Fruit fly (Drosophila melanogaster) whole organism, embryonic: ENCODE measurements around the gene bb8.

Experiments used
- Blimp-1 ChIP-seq: fragments of 200-800 bp; sonication (Bioruptor generic); optimal IDR thresholded peaks from 3 replicates; lab custom pipeline; 2018; ENCODE audit warnings: missing biosample characterization, missing genetic modification characterization, mild to moderate bottlenecking, moderate library complexity, missing genetic modification reagents
- CG10267 ChIP-seq: fragments of 200-800 bp; sonication (Bioruptor generic); optimal IDR thresholded peaks from 2 replicates; lab custom pipeline; 2018; ENCODE audit warnings: missing biosample characterization, mild to moderate bottlenecking, missing genetic modification characterization, moderate library complexity
- CG12071 ChIP-seq: fragments of 200-800 bp; sonication (Bioruptor generic); optimal IDR thresholded peaks from 3 replicates; lab custom pipeline; 2018; ENCODE audit warnings: missing biosample characterization, mild to moderate bottlenecking, missing genetic modification characterization
- CG12219 ChIP-seq: fragments of 200-800 bp; sonication (Bioruptor generic); optimal IDR thresholded peaks from 3 replicates; lab custom pipeline; 2018; ENCODE audit warnings: missing biosample characterization, mild to moderate bottlenecking, missing genetic modification characterization
- CG12744 ChIP-seq: fragments of 200-800 bp; sonication (Bioruptor generic); optimal IDR thresholded peaks from 2 replicates; lab custom pipeline; 2016; ENCODE audit warnings: missing biosample characterization, missing genetic modification characterization
- CG17568 ChIP-seq: fragments of 200-800 bp; sonication (Bioruptor generic); optimal IDR thresholded peaks from 2 replicates; lab custom pipeline; 2018; ENCODE audit warnings: missing biosample characterization, mild to moderate bottlenecking, missing genetic modification characterization, moderate library complexity
- CG2199 ChIP-seq: fragments of 200-800 bp; sonication (Bioruptor generic); IDR thresholded peaks from 3 replicates; pipeline ENCODE4 v1.3.6; 2022; ENCODE audit warnings: missing biosample characterization, missing genetic modification characterization
- CG31388 ChIP-seq: fragments of 200-800 bp; sonication (Bioruptor generic); optimal IDR thresholded peaks from 2 replicates; lab custom pipeline; 2016; ENCODE audit warnings: missing biosample characterization, missing genetic modification characterization
- CG3163 ChIP-seq: fragments of 200-800 bp; sonication (Bioruptor generic); optimal IDR thresholded peaks from 3 replicates; lab custom pipeline; 2016; ENCODE audit warnings: missing biosample characterization, missing genetic modification characterization
- CG33557 ChIP-seq: fragments of 200-800 bp; sonication (Bioruptor generic); optimal IDR thresholded peaks from 2 replicates; lab custom pipeline; 2019; ENCODE audit warnings: missing biosample characterization, mild to moderate bottlenecking, missing genetic modification characterization, moderate library complexity
- CG4820 ChIP-seq: fragments of 200-800 bp; sonication (Bioruptor generic); optimal IDR thresholded peaks from 3 replicates; lab custom pipeline; 2016; ENCODE audit warnings: missing biosample characterization, missing genetic modification characterization
- CG5180 ChIP-seq: fragments of 200-800 bp; sonication (Bioruptor generic); optimal IDR thresholded peaks from 3 replicates; lab custom pipeline; 2017; ENCODE audit warnings: missing biosample characterization, missing genetic modification characterization, mild to moderate bottlenecking, moderate library complexity, missing genetic modification reagents
- CG6254 ChIP-seq: fragments of 200-800 bp; sonication (Bioruptor generic); optimal IDR thresholded peaks from 3 replicates; lab custom pipeline; 2017; ENCODE audit warnings: mild to moderate bottlenecking, missing biosample characterization, missing genetic modification reagents, missing genetic modification characterization
- CG6791 ChIP-seq: fragments of 200-800 bp; sonication (Bioruptor generic); IDR thresholded peaks from 3 replicates; pipeline ENCODE4 v1.3.6; 2022; ENCODE audit warnings: missing biosample characterization, missing genetic modification characterization; ENCODE audit not compliant: partially characterized antibody
- CG6813 ChIP-seq: fragments of 200-800 bp; sonication (Bioruptor generic); optimal IDR thresholded peaks from 2 replicates; lab custom pipeline; 2017; ENCODE audit warnings: missing biosample characterization, missing genetic modification characterization, mild to moderate bottlenecking, moderate library complexity, missing genetic modification reagents
- CG8388 ChIP-seq: fragments of 200-800 bp; sonication (Bioruptor generic); optimal IDR thresholded peaks from 2 replicates; lab custom pipeline; 2019; ENCODE audit warnings: missing biosample characterization, mild to moderate bottlenecking, missing genetic modification characterization, moderate library complexity
- CG9876 ChIP-seq: fragments of 200-800 bp; sonication (Bioruptor generic); optimal IDR thresholded peaks from 2 replicates; lab custom pipeline; 2016; ENCODE audit warnings: missing biosample characterization, missing genetic modification characterization
- CrebB ChIP-seq: fragments of 200-800 bp; sonication (Bioruptor generic); optimal IDR thresholded peaks from 3 replicates; lab custom pipeline; 2018; ENCODE audit warnings: missing biosample characterization, mild to moderate bottlenecking, missing genetic modification characterization
- Dfd ChIP-seq, 2 experiments: fragments of >200 bp; optimal IDR thresholded peaks; 2 replicates each; lab custom pipeline; 2017; ENCODE audit warnings: missing biosample characterization in 2 of 2, missing genetic modification characterization in 2 of 2
- Hand ChIP-seq: fragments of 200-800 bp; sonication (Bioruptor generic); optimal IDR thresholded peaks from 2 replicates; lab custom pipeline; 2017; ENCODE audit warnings: mild to moderate bottlenecking, missing biosample characterization, missing genetic modification reagents, missing genetic modification characterization
- Hmr ChIP-seq: fragments of 200-800 bp; sonication (Bioruptor generic); optimal IDR thresholded peaks from 3 replicates; lab custom pipeline; 2017; ENCODE audit warnings: mild to moderate bottlenecking, missing biosample characterization, missing genetic modification reagents, missing genetic modification characterization
- Nf-YC ChIP-seq: fragments of 200-800 bp; optimal IDR thresholded peaks from 3 replicates; lab custom pipeline; 2019; ENCODE audit warnings: missing biosample characterization, mild to moderate bottlenecking, missing genetic modification characterization, moderate library complexity
- Oaz ChIP-seq: fragments of 200-800 bp; sonication (Bioruptor generic); IDR thresholded peaks from 2 replicates; pipeline ENCODE4 v1.3.6; 2022; ENCODE audit warnings: missing biosample characterization, missing genetic modification characterization
- Rx ChIP-seq: fragments of 200-800 bp; sonication (Bioruptor generic); IDR thresholded peaks from 2 replicates; pipeline ENCODE4 v1.3.6; 2022; ENCODE audit warnings: missing biosample characterization, missing genetic modification characterization
- Scr ChIP-seq: fragments of 200-800 bp; sonication (Bioruptor generic); IDR thresholded peaks from 2 replicates; pipeline ENCODE4 v1.3.6; 2022; ENCODE audit warnings: missing biosample characterization, missing genetic modification characterization; ENCODE audit not compliant: partially characterized antibody
- ac ChIP-seq: fragments of 200-800 bp; sonication (Bioruptor generic); optimal IDR thresholded peaks from 3 replicates; lab custom pipeline; 2017; ENCODE audit warnings: missing biosample characterization, mild to moderate bottlenecking, missing genetic modification characterization
- ato ChIP-seq: fragments of 200-800 bp; sonication (Bioruptor generic); IDR thresholded peaks from 2 replicates; pipeline ENCODE4 v1.3.6; 2022; ENCODE audit warnings: missing biosample characterization, missing genetic modification characterization; ENCODE audit not compliant: partially characterized antibody
- bbx ChIP-seq: fragments of 200-800 bp; sonication (Bioruptor generic); IDR thresholded peaks from 2 replicates; pipeline ENCODE4 v1.3.6; 2022; ENCODE audit warnings: missing biosample characterization, missing genetic modification characterization; ENCODE audit not compliant: partially characterized antibody
- ci ChIP-seq: fragments of 200-800 bp; sonication (Bioruptor generic); IDR thresholded peaks from 3 replicates; pipeline ENCODE4 v1.3.6; 2022; ENCODE audit warnings: missing biosample characterization, missing genetic modification characterization
- crc ChIP-seq: fragments of 200-800 bp; sonication (Bioruptor generic); optimal IDR thresholded peaks from 2 replicates; lab custom pipeline; 2016; ENCODE audit warnings: missing biosample characterization, missing genetic modification characterization
- gce ChIP-seq: fragments of 200-800 bp; sonication (Bioruptor generic); IDR thresholded peaks from 3 replicates; pipeline ENCODE4 v1.3.6; 2022; ENCODE audit warnings: missing biosample characterization, missing genetic modification characterization
- grn ChIP-seq: fragments of 200-800 bp; sonication (Bioruptor generic); optimal IDR thresholded peaks from 3 replicates; lab custom pipeline; 2017; ENCODE audit warnings: missing biosample characterization, missing genetic modification characterization
- her ChIP-seq: fragments of 200-800 bp; sonication (Bioruptor generic); optimal IDR thresholded peaks from 2 replicates; lab custom pipeline; 2016; ENCODE audit warnings: missing biosample characterization, missing genetic modification characterization
- jing ChIP-seq: fragments of 200-800 bp; sonication (Bioruptor generic); optimal IDR thresholded peaks from 2 replicates; lab custom pipeline; 2018; ENCODE audit warnings: missing biosample characterization, mild to moderate bottlenecking, missing genetic modification characterization
- kah ChIP-seq: fragments of 200-800 bp; sonication (Bioruptor generic); optimal IDR thresholded peaks from 2 replicates; lab custom pipeline; 2018; ENCODE audit warnings: missing biosample characterization, mild to moderate bottlenecking, missing genetic modification characterization
- knrl ChIP-seq: fragments of 200-800 bp; sonication (Bioruptor generic); IDR thresholded peaks from 3 replicates; pipeline ENCODE4 v1.3.6; 2022; ENCODE audit warnings: missing biosample characterization, missing genetic modification characterization; ENCODE audit not compliant: partially characterized antibody
- lbe ChIP-seq: fragments of 200-800 bp; sonication (Bioruptor generic); optimal IDR thresholded peaks from 2 replicates; lab custom pipeline; 2016; ENCODE audit warnings: missing biosample characterization, mild to moderate bottlenecking, missing genetic modification characterization
- mirr ChIP-seq: fragments of 200-800 bp; sonication (Bioruptor generic); optimal IDR thresholded peaks from 3 replicates; lab custom pipeline; 2018; ENCODE audit warnings: missing biosample characterization, mild to moderate bottlenecking, missing genetic modification characterization
- otp ChIP-seq: fragments of 200-800 bp; sonication (Bioruptor generic); IDR thresholded peaks from 3 replicates; pipeline ENCODE4, ENCODE4 v1.3.6; 2022; ENCODE audit warnings: missing biosample characterization, missing genetic modification characterization
- p53 ChIP-seq: fragments of 200-800 bp; sonication (Bioruptor generic); optimal IDR thresholded peaks from 2 replicates; lab custom pipeline; 2016; ENCODE audit warnings: missing biosample characterization, missing genetic modification characterization
- pros ChIP-seq: fragments of 200-800 bp; sonication (Bioruptor generic); optimal IDR thresholded peaks from 3 replicates; lab custom pipeline; 2019; ENCODE audit warnings: missing biosample characterization, mild to moderate bottlenecking, missing genetic modification characterization, moderate library complexity
- sna ChIP-seq: fragments of 200-800 bp; sonication (Bioruptor generic); IDR thresholded peaks from 2 replicates; pipeline ENCODE4 v1.3.6; 2022; ENCODE audit warnings: missing biosample characterization, missing genetic modification characterization; ENCODE audit not compliant: partially characterized antibody
- stc ChIP-seq: fragments of 200-800 bp; sonication (Bioruptor generic); IDR thresholded peaks from 2 replicates; pipeline ENCODE4 v1.3.6; 2022; ENCODE audit warnings: missing biosample characterization, missing genetic modification characterization
- tap ChIP-seq: fragments of 200-800 bp; optimal IDR thresholded peaks from 3 replicates; lab custom pipeline; 2019; ENCODE audit warnings: missing biosample characterization, mild to moderate bottlenecking, missing genetic modification characterization, moderate library complexity
- twi ChIP-seq: fragments of 200-800 bp; optimal IDR thresholded peaks from 2 replicates; lab custom pipeline; 2019; ENCODE audit warnings: missing biosample characterization, mild to moderate bottlenecking, missing genetic modification characterization, moderate library complexity
- vfl ChIP-seq: fragments of 200-800 bp; sonication (Bioruptor generic); optimal IDR thresholded peaks from 2 replicates; lab custom pipeline; 2016; ENCODE audit warnings: missing biosample characterization, missing genetic modification characterization
- vvl ChIP-seq: fragments of 200-800 bp; sonication (Bioruptor generic); IDR thresholded peaks from 2 replicates; pipeline ENCODE4 v1.3.6; 2022; ENCODE audit warnings: missing biosample characterization, missing genetic modification characterization
- zen2 ChIP-seq: fragments of 200-800 bp; sonication (Bioruptor generic); IDR thresholded peaks from 3 replicates; pipeline ENCODE4 v1.3.6; 2022; ENCODE audit warnings: missing biosample characterization, missing genetic modification characterization; ENCODE audit not compliant: partially characterized antibody
- zf30C ChIP-seq: fragments of 200-800 bp; sonication (Bioruptor generic); optimal IDR thresholded peaks from 3 replicates; lab custom pipeline; 2018; ENCODE audit warnings: missing biosample characterization, mild to moderate bottlenecking, missing genetic modification characterization

The bb8 gene

dm6 chr3R:23295360-23295772, 5.4 kb upstream of the bb8 start (continued):
- TF ChIP-seq CG5180 (GFP tag; lab: Kevin White, UChicago) (peak; percentile 68), ci (GFP tag; lab: Robert Waterston, UW) (peak; percentile 83), twi (tag; lab: Kevin White, UChicago) (peak; percentile 23), vfl (GFP tag; lab: Kevin White, UChicago) (no peak), CG12071 (peak; percentile 31), otp (GFP tag; lab: Robert Waterston, UW) (peak; percentile 58; the same call in 1 of the 3 replicates), tap (tag; lab: Kevin White, UChicago) (no peak), mirr (GFP tag; lab: Kevin White, UChicago) (peak; percentile 60), sna (GFP tag; lab: Robert Waterston, UW) (peak; percentile 66), CrebB (tag; lab: Kevin White, UChicago) (peak; percentile 28), kah (peak; percentile 50), Dfd (GFP tag; optimal IDR thresholded peaks at IDR 0.05; lab: Kevin White, UChicago) (no peak), p53 (GFP tag; lab: Kevin White, UChicago) (no peak), CG6791 (GFP tag; lab: Robert Waterston, UW) (peak; percentile 37; the same call in 1 of the 3 replicates), her (GFP tag; lab: Kevin White, UChicago) (peak; percentile 39), CG8388 (no peak), CG33557 (GFP tag; lab: Kevin White, UChicago) (peak; percentile 32), jing (peak; percentile 98), vvl (GFP tag; lab: Robert Waterston, UW) (peak; percentile 72; the same call in 1 of the 2 replicates), zen2 (GFP tag; lab: Robert Waterston, UW) (peak; percentile 41; the same call in 1 of the 3 replicates), CG6254 (GFP tag; lab: Kevin White, UChicago) (peak; percentile 99), CG17568 (GFP tag; lab: Kevin White, UChicago) (peak; percentile 12), crc (GFP tag; lab: Kevin White, UChicago) (no peak), bbx (GFP tag; lab: Robert Waterston, UW) (peak; percentile 66), Oaz (GFP tag; lab: Robert Waterston, UW) (no peak), CG12219 (GFP tag; lab: Kevin White, UChicago) (peak; percentile 31), Hand (GFP tag; lab: Kevin White, UChicago) (peak; percentile 5), CG10267 (tag; lab: Kevin White, UChicago) (peak; percentile 12), CG2199 (peak; percentile 81; the same call in 1 of the 3 replicates), Scr (peak; percentile 41), gce (GFP tag; lab: Robert Waterston, UW) (0 out of 3 replicates have a peak, but pooled peaks have one; percentile 21), Hmr (GFP tag; lab: Kevin White, UChicago) (peak; percentile 44), Rx (GFP tag; lab: Robert Waterston, UW) (no peak), ato (GFP tag; lab: Robert Waterston, UW) (peak; percentile 59), CG9876 (no peak), knrl (peak; percentile 13; the same call in 1 of the 3 replicates), grn (GFP tag; lab: Kevin White, UChicago) (peak; percentile 91), CG31388 (GFP tag; lab: Kevin White, UChicago) (no peak), zf30C (GFP tag; lab: Kevin White, UChicago) (peak; percentile 24), CG6813 (GFP tag; lab: Kevin White, UChicago) (peak; percentile 36), lbe (GFP tag; lab: Kevin White, UChicago) (peak; percentile 72), Nf-YC (tag; lab: Kevin White, UChicago) (peak; percentile 98), CG4820 (GFP tag; lab: Kevin White, UChicago) (no peak), CG12744 (GFP tag; lab: Kevin White, UChicago) (peak; percentile 5), ac (GFP tag; lab: Kevin White, UChicago) (peak; percentile 41), Blimp-1 (GFP tag; lab: Kevin White, UChicago) (peak; percentile 9), CG3163 (GFP tag; lab: Kevin White, UChicago) (peak; percentile 36), pros (GFP tag; lab: Kevin White, UChicago) (peak; percentile 95), stc (GFP tag; lab: Robert Waterston, UW) (peak; percentile 37; the same call in 1 of the 2 replicates)
